Worm (Caenorhabditis elegans) whole organism, early embryonic: ENCODE measurements around the gene cmtr-2.
A peak's percentile ranks its signal among the peaks of the same experiment; 100 is the strongest.

ENCODE experiments used
- B0310.2 ChIP-seq: sonication (generic microtip); optimal IDR thresholded peaks from 2 replicates; lab custom pipeline; 2016; ENCODE audit warnings: mild to moderate bottlenecking, missing genetic modification characterization, missing compliant biosample characterization
- F13C5.2 ChIP-seq: sonication (generic microtip); optimal IDR thresholded peaks from 2 replicates; lab custom pipeline; 2017; ENCODE audit warnings: mild to moderate bottlenecking, missing genetic modification characterization, inconsistent platforms, missing compliant biosample characterization
- aly-1 ChIP-seq: sonication (generic microtip); optimal IDR thresholded peaks from 2 replicates; lab custom pipeline; 2016; ENCODE audit warnings: missing genetic modification characterization, missing compliant biosample characterization
- ama-1 ChIP-seq: fragments of 150-350 bp; optimal IDR thresholded peaks from 2 replicates; lab custom pipeline; 2014
- ceh-13 ChIP-seq: fragments of 200-800 bp; sonication (Bioruptor generic); optimal IDR thresholded peaks from 2 replicates; lab custom pipeline; 2018; ENCODE audit warnings: mild to moderate bottlenecking, missing genetic modification characterization, missing compliant biosample characterization
- ceh-36 ChIP-seq: sonication (generic microtip); optimal IDR thresholded peaks from 2 replicates; lab custom pipeline; 2016; ENCODE audit warnings: missing genetic modification characterization, inconsistent platforms, missing compliant biosample characterization
- ets-7 ChIP-seq: sonication (generic microtip); optimal IDR thresholded peaks from 2 replicates; lab custom pipeline; 2016; ENCODE audit warnings: missing genotype, missing genetic modification characterization, missing compliant biosample characterization
- flt-1 ChIP-seq: fragments of 200-800 bp; sonication (Bioruptor generic); IDR thresholded peaks from 2 replicates; pipeline ENCODE4 v1.3.6; 2022; ENCODE audit warnings: missing genetic modification characterization, missing compliant biosample characterization
- hmbx-1 ChIP-seq: sonication (generic microtip); optimal IDR thresholded peaks from 2 replicates; lab custom pipeline; 2016; ENCODE audit warnings: mild to moderate bottlenecking, missing genetic modification characterization, missing compliant biosample characterization
- hmg-4 ChIP-seq: fragments of 200-800 bp; sonication (Bioruptor generic); optimal IDR thresholded peaks from 2 replicates; lab custom pipeline; 2018; ENCODE audit warnings: mild to moderate bottlenecking, missing genetic modification characterization, missing compliant biosample characterization
- hnd-1 ChIP-seq: sonication (generic microtip); optimal IDR thresholded peaks from 2 replicates; lab custom pipeline; 2016; ENCODE audit warnings: missing genetic modification characterization, missing compliant biosample characterization
- pes-1 ChIP-seq: fragments of 200-800 bp; sonication (Bioruptor generic); IDR thresholded peaks from 2 replicates; pipeline ENCODE4 v1.3.6; 2022; ENCODE audit warnings: missing genetic modification reagents, missing genetic modification characterization, missing compliant biosample characterization
- scrt-1 ChIP-seq: fragments of 200-800 bp; sonication (Bioruptor generic); IDR thresholded peaks from 2 replicates; pipeline ENCODE4 v1.3.6; 2022; ENCODE audit warnings: missing genetic modification characterization, missing compliant biosample characterization
- sea-1 ChIP-seq: fragments of 200-800 bp; sonication (Bioruptor generic); conservative IDR thresholded peaks from 2 replicates; pipeline ENCODE4 v1.3.6; 2022; ENCODE audit warnings: missing genetic modification characterization, missing compliant biosample characterization
- tbx-11 ChIP-seq: fragments of 200-800 bp; sonication (Bioruptor generic); IDR thresholded peaks from 2 replicates; pipeline ENCODE4 v1.3.6; 2022; ENCODE audit warnings: missing genetic modification characterization, missing compliant biosample characterization
- tbx-37 ChIP-seq: fragments of 200-800 bp; sonication (Bioruptor generic); conservative IDR thresholded peaks from 2 replicates; pipeline ENCODE4 v1.3.6; 2022; ENCODE audit warnings: missing genetic modification reagents, missing genetic modification characterization, missing compliant biosample characterization
- tra-4 ChIP-seq: sonication (generic microtip); optimal IDR thresholded peaks from 2 replicates; lab custom pipeline; 2017; ENCODE audit warnings: missing genetic modification characterization, missing compliant biosample characterization

The cmtr-2 gene

ce11 chrIII:6615064-6615463 lies at the start of gene cmtr-2:
TSS of gene cmtr-2 (plus strand) at chrIII:6615414.
- TF ChIP-seq ama-1 (lab: Kevin White, UChicago) (no peak), F13C5.2 (tag; lab: Kevin White, UChicago) (peak; percentile 11), ets-7 (tag; lab: Kevin White, UChicago) (no peak)

ce11 chrIII:6577159-6577558 lies 38.1 kb upstream of the cmtr-2 start:
- TF ChIP-seq sea-1 (no peak), ceh-13 (GFP tag; lab: Kevin White, UChicago) (no peak), hmbx-1 (no peak), tbx-37 (GFP tag; lab: Robert Waterston, UW) (no peak), F13C5.2 (tag; lab: Kevin White, UChicago) (no peak), ceh-36 (no peak), ama-1 (lab: Kevin White, UChicago) (no peak), pes-1 (GFP tag; lab: Robert Waterston, UW) (no peak), flt-1 (no peak), hmg-4 (GFP tag; lab: Kevin White, UChicago) (no peak), aly-1 (tag; lab: Kevin White, UChicago) (no peak), tbx-11 (GFP tag; lab: Robert Waterston, UW) (no peak), hnd-1 (tag; lab: Kevin White, UChicago) (no peak), ets-7 (tag; lab: Kevin White, UChicago) (no peak), tra-4 (no peak), B0310.2 (tag; lab: Kevin White, UChicago) (no peak), scrt-1 (no peak)

ce11 chrIII:6578505-6578904 lies 36.7 kb upstream of the cmtr-2 start, which contains the start of gene F27B3.6:
TSS of gene F27B3.6 (minus strand) at chrIII:6578605.
- no peak for TF ChIP-seq tra-4
- no peak for TF ChIP-seq ceh-13 (GFP tag; lab: Kevin White, UChicago)
- no peak for TF ChIP-seq ets-7 (tag; lab: Kevin White, UChicago)
- no peak for TF ChIP-seq flt-1
- no peak for TF ChIP-seq aly-1 (tag; lab: Kevin White, UChicago)
- no peak for TF ChIP-seq ceh-36
- no peak for TF ChIP-seq B0310.2 (tag; lab: Kevin White, UChicago)
- no peak for TF ChIP-seq sea-1
- no peak for TF ChIP-seq F13C5.2 (tag; lab: Kevin White, UChicago)
- no peak for TF ChIP-seq scrt-1
- TF ChIP-seq hmg-4 (GFP tag; lab: Kevin White, UChicago): no peak
- TF ChIP-seq tbx-37 (GFP tag; lab: Robert Waterston, UW): no peak
- no peak for TF ChIP-seq ama-1 (lab: Kevin White, UChicago)
- no peak for TF ChIP-seq tbx-11 (GFP tag; lab: Robert Waterston, UW)
- no peak for TF ChIP-seq hnd-1 (tag; lab: Kevin White, UChicago)
- no peak for TF ChIP-seq hmbx-1
- TF ChIP-seq pes-1 (GFP tag; lab: Robert Waterston, UW): no peak

- TF ChIP-seq ama-1 (lab: Kevin White, UChicago) (no peak), tbx-11 (GFP tag; lab: Robert Waterston, UW) (no peak), scrt-1 (no peak), B0310.2 (tag; lab: Kevin White, UChicago) (no peak), sea-1 (no peak), F13C5.2 (tag; lab: Kevin White, UChicago) (no peak), aly-1 (tag; lab: Kevin White, UChicago) (no peak), hmbx-1 (no peak), pes-1 (GFP tag; lab: Robert Waterston, UW) (no peak), flt-1 (no peak), tbx-37 (GFP tag; lab: Robert Waterston, UW) (no peak), hnd-1 (tag; lab: Kevin White, UChicago) (no peak)
These were observed 35.8 kb upstream of the cmtr-2 start, which contains the start of gene F27B3.8 for ce11 chrIII:6579398-6579797. TSS of gene F27B3.8 (plus strand) at chrIII:6579698.

DNA sequence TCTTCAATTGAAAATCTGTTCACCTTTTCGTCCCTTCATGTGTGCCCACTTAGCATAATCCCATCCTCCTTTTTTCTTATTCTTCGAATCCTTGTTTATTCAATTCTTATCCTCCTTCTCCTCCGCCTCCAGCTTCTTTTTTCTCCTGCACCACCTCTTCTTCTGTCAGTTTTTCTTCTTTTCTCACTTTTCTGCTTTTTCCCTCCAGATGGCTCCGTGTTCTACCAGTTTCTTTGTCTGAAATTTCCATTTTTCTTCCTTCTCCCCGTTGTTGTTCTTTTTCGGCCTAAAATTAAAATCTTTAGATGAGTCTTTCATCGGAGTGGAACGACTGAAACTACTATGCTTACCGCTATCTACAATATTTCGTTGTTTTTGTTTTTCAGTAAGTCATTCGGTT lies 33.6 kb upstream of the cmtr-2 start, which contains the start of gene acr-21:
TSS of gene acr-21 (plus strand) at position 301 of the 400 bp plus-strand sequence.
- TF ChIP-seq hnd-1 (tag; lab: Kevin White, UChicago): no peak
- TF ChIP-seq ceh-36: no peak
- no peak for TF ChIP-seq tbx-11 (GFP tag; lab: Robert Waterston, UW)
- TF ChIP-seq aly-1 (tag; lab: Kevin White, UChicago): no peak
- TF ChIP-seq scrt-1: no peak
- TF ChIP-seq hmbx-1: no peak
- no peak for TF ChIP-seq tra-4

ce11 chrIII:6587564-6587963 lies 27.6 kb upstream of the cmtr-2 start, which contains the start of gene ddo-3:
TSS of gene ddo-3 (plus strand) at chrIII:6587864.
- no peak for TF ChIP-seq hmg-4 (GFP tag; lab: Kevin White, UChicago)
- no peak for TF ChIP-seq ceh-36
- no peak for TF ChIP-seq sea-1
- no peak for TF ChIP-seq F13C5.2 (tag; lab: Kevin White, UChicago)
- no peak for TF ChIP-seq pes-1 (GFP tag; lab: Robert Waterston, UW)
- no peak for TF ChIP-seq tbx-11 (GFP tag; lab: Robert Waterston, UW)
- TF ChIP-seq aly-1 (tag; lab: Kevin White, UChicago): no peak
- no peak for TF ChIP-seq flt-1
- no peak for TF ChIP-seq scrt-1
- no peak for TF ChIP-seq tbx-37 (GFP tag; lab: Robert Waterston, UW)
- no peak for TF ChIP-seq tra-4
- no peak for TF ChIP-seq B0310.2 (tag; lab: Kevin White, UChicago)
- no peak for TF ChIP-seq hnd-1 (tag; lab: Kevin White, UChicago)
- TF ChIP-seq ama-1 (lab: Kevin White, UChicago): no peak
- TF ChIP-seq ets-7 (tag; lab: Kevin White, UChicago): no peak
- TF ChIP-seq ceh-13 (GFP tag; lab: Kevin White, UChicago): no peak
- TF ChIP-seq hmbx-1: no peak

DNA sequence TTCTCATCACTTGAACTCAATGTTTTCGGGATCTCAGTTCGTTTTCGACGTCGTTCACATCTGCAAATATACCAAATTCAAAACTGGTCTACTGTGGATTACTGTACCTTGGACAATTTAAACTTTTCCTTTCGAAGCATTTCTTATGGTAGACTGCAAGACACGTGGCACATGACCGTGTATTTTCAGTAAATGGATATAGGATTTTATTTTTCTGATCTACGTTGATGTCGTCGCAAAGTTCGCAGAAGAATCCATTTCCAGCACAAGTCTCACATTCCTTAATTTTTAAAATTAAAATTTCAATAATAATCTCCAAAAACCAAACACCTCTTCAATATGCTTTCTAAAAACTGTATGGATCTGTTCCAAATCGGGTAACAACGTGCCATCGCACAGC lies 25.7 kb upstream of the cmtr-2 start:
- TF ChIP-seq tra-4: no peak
- no peak for TF ChIP-seq sea-1
- no peak for TF ChIP-seq ceh-36
- TF ChIP-seq tbx-37 (GFP tag; lab: Robert Waterston, UW): no peak
- TF ChIP-seq hmbx-1: no peak
- no peak for TF ChIP-seq scrt-1
- TF ChIP-seq hmg-4 (GFP tag; lab: Kevin White, UChicago): no peak
- TF ChIP-seq aly-1 (tag; lab: Kevin White, UChicago): no peak
- TF ChIP-seq ets-7 (tag; lab: Kevin White, UChicago): no peak
- TF ChIP-seq tbx-11 (GFP tag; lab: Robert Waterston, UW): no peak
- TF ChIP-seq hnd-1 (tag; lab: Kevin White, UChicago): no peak
- TF ChIP-seq B0310.2 (tag; lab: Kevin White, UChicago): no peak
- no peak for TF ChIP-seq ceh-13 (GFP tag; lab: Kevin White, UChicago)
- no peak for TF ChIP-seq F13C5.2 (tag; lab: Kevin White, UChicago)
- TF ChIP-seq flt-1: no peak
- TF ChIP-seq pes-1 (GFP tag; lab: Robert Waterston, UW): no peak
- TF ChIP-seq ama-1 (lab: Kevin White, UChicago): no peak
